Worm (Caenorhabditis elegans) whole organism, young adult: Measurements from ENCODE around the gene wdr-54.

Source experiments
- ama-1 ChIP-seq, 3 experiments: fragments of 150-350 bp in 1 of 3; sonication (generic microtip) in 2 of 3; optimal IDR thresholded peaks; 2 replicates each; lab custom pipeline; 2014 to 2018; ENCODE audit warnings: missing biosample characterization in 2 of 3, missing genetic modification characterization in 2 of 3, missing genetic modification reagents in 2 of 3
- hmg-1.2 ChIP-seq: fragments of 200-800 bp; sonication (Bioruptor generic); IDR thresholded peaks from 2 replicates; pipeline ENCODE4 v1.3.6; 2022; ENCODE audit warnings: missing genetic modification reagents, missing genetic modification characterization, missing compliant biosample characterization
- lag-1 ChIP-seq: fragments of 200-800 bp; sonication (Bioruptor generic); IDR thresholded peaks from 2 replicates; pipeline ENCODE4 v1.3.6; 2022; ENCODE audit warnings: missing genetic modification reagents, missing genetic modification characterization, missing compliant biosample characterization
- lsy-27 ChIP-seq: sonication (generic microtip); optimal IDR thresholded peaks from 2 replicates; lab custom pipeline; 2017; ENCODE audit warnings: missing genetic modification characterization, mild to moderate bottlenecking, missing compliant biosample characterization, antibody characterized with exemption, missing genotype, borderline replicate concordance; ENCODE audit not compliant: insufficient read depth
- mcd-1 ChIP-seq: fragments of 200-800 bp; sonication (Bioruptor generic); IDR thresholded peaks from 2 replicates; pipeline ENCODE4 v1.3.6; 2022; ENCODE audit warnings: missing genetic modification reagents, missing genetic modification characterization, missing compliant biosample characterization
- nfya-1 ChIP-seq: sonication (generic microtip); optimal IDR thresholded peaks from 2 replicates; lab custom pipeline; 2017; ENCODE audit warnings: antibody characterized with exemption, missing compliant biosample characterization, missing genetic modification characterization, borderline replicate concordance; ENCODE audit not compliant: insufficient read depth
- pha-4 ChIP-seq: fragments of 150-350 bp; sonication (generic microtip); optimal IDR thresholded peaks from 2 replicates; lab custom pipeline; 2014; ENCODE audit warnings: missing biosample characterization, missing genetic modification reagents, missing genetic modification characterization
- rpc-1 ChIP-seq, 2 experiments: fragments of 150-350 bp in 1 of 2; sonication (generic microtip) in 1 of 2; optimal IDR thresholded peaks; 2 replicates each; lab custom pipeline; 2014 to 2018; ENCODE audit warnings: missing biosample characterization in 1 of 2, missing genetic modification characterization in 1 of 2, missing genetic modification reagents in 1 of 2, missing genotype in 1 of 2
- unc-62 ChIP-seq: fragments of 150-350 bp; optimal IDR thresholded peaks from 2 replicates; lab custom pipeline; 2014; ENCODE audit warnings: missing biosample characterization, missing genetic modification reagents, missing genetic modification characterization
- zfh-2 ChIP-seq: fragments of 200-800 bp; sonication (Bioruptor generic); conservative IDR thresholded peaks from 2 replicates; pipeline ENCODE4 v1.3.6; 2022; ENCODE audit warnings: missing genetic modification reagents, missing genetic modification characterization, missing compliant biosample characterization

- TF ChIP-seq unc-62 (GFP tag; lab: Kevin White, UChicago) (no peak), nfya-1 (tag; lab: Kevin White, UChicago) (no peak), lsy-27 (no peak), pha-4 (tag; lab: Kevin White, UChicago) (no peak), mcd-1 (no peak), ama-1 (optimal IDR thresholded peaks at IDR 0.05; lab: Kevin White, UChicago) (no peak), ama-1 (GFP tag; optimal IDR thresholded peaks at IDR 0.05; lab: Kevin White, UChicago) (no peak), hmg-1.2 (GFP tag; lab: Robert Waterston, UW) (no peak), lag-1 (GFP tag; lab: Robert Waterston, UW) (no peak), zfh-2 (no peak), rpc-1 (optimal IDR thresholded peaks at IDR 0.05; lab: Kevin White, UChicago) (no peak), rpc-1 (tag; optimal IDR thresholded peaks at IDR 0.05; lab: Kevin White, UChicago) (no peak)
These were observed 38.1 kb upstream of the wdr-54 start for ce11 chrX:790593-790992.
